In the genomic region with DNA sequence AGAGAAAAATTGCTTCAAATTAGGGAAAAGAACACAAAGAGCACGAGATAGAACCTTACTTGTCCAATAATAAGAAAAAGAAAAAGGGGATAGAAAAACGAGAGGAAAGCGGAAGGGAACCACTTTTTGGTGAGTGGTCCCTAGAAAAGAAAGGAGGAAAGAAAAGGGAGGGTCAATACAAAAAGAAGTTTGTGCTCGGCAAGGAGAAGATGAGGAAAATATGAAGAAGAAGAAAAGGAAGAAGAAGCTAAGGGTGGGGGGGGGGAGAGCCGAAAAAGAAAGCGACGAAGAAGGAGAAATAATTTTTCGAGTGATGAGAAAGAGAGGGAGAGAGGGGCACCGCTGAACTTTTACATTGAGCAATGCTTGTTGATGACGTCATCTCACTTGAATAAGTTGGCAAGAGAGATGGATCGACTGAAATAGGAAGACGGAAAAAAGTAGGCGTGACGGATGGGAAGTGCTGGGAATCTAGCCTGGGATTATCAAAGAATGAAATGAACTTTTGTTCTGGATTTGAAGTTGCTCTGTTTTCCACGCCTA, we compare ENCODE assay signal across 6 worm cellular contexts.
TF ChIP-seq lines count a peak whose summit lies in the region.

No protein-coding gene starts in this region.

TF ChIP-seq in whole organism, L1 larva, 84 proteins besides CTCF, POLR2A, EP300 and RAD21 (continued from another document and continues in another):
- no peak for TF ChIP-seq ceh-88 (GFP tag; IDR thresholded peaks at IDR 0.05; lab: Robert Waterston, UW)
- TF ChIP-seq ceh-82 (tag; optimal IDR thresholded peaks at IDR 0.05; lab: Kevin White, UChicago) = peak in 2 of 3 experiments; percentile 27
- no peak for TF ChIP-seq pax-3 (tag; optimal IDR thresholded peaks at IDR 0.05; lab: Kevin White, UChicago)
- no peak for TF ChIP-seq pqm-1 (tag; optimal IDR thresholded peaks at IDR 0.05; lab: Kevin White, UChicago)
- no peak for TF ChIP-seq dsc-1 (tag; optimal IDR thresholded peaks at IDR 0.05; lab: Kevin White, UChicago)
- TF ChIP-seq nhr-47 (tag; optimal IDR thresholded peaks at IDR 0.05; lab: Kevin White, UChicago) = peak; percentile 61
- TF ChIP-seq aly-2 (tag; optimal IDR thresholded peaks at IDR 0.05; lab: Kevin White, UChicago) = no peak
- TF ChIP-seq sup-37 (GFP tag; optimal IDR thresholded peaks at IDR 0.05; lab: Kevin White, UChicago) = no peak
- no peak for TF ChIP-seq nhr-76 (tag; optimal IDR thresholded peaks at IDR 0.05; lab: Kevin White, UChicago)
- no peak for TF ChIP-seq Y116A8C.19 (tag; optimal IDR thresholded peaks at IDR 0.05; lab: Kevin White, UChicago; ENCODE audit: borderline replicate concordance)
- peak; percentile 54 for TF ChIP-seq swsn-7 (tag; optimal IDR thresholded peaks at IDR 0.05; lab: Kevin White, UChicago)
- no peak for TF ChIP-seq C04F5.9 (tag; optimal IDR thresholded peaks at IDR 0.05; lab: Kevin White, UChicago)
- no peak for TF ChIP-seq nhr-77 (tag; optimal IDR thresholded peaks at IDR 0.05; lab: Kevin White, UChicago)
- no peak for TF ChIP-seq nhr-84 (tag; optimal IDR thresholded peaks at IDR 0.05; lab: Kevin White, UChicago)
- peak; percentile 72 for TF ChIP-seq nhr-71 (tag; optimal IDR thresholded peaks at IDR 0.05; lab: Kevin White, UChicago)
- no peak for TF ChIP-seq alr-1 (tag; optimal IDR thresholded peaks at IDR 0.05; lab: Kevin White, UChicago; ENCODE audit: borderline replicate concordance)
- TF ChIP-seq ama-1 (optimal IDR thresholded peaks at IDR 0.05; lab: Kevin White, UChicago) = no peak
- TF ChIP-seq zip-4 (GFP tag; optimal IDR thresholded peaks at IDR 0.05; lab: Kevin White, UChicago) = no peak
- no peak for TF ChIP-seq ces-1 (GFP tag; optimal IDR thresholded peaks at IDR 0.05; lab: Kevin White, UChicago)
- peak; percentile 26 for TF ChIP-seq snu-23 (GFP tag; optimal IDR thresholded peaks at IDR 0.05; lab: Kevin White, UChicago)
- TF ChIP-seq ceh-63 (GFP tag; optimal IDR thresholded peaks at IDR 0.05; lab: Kevin White, UChicago) = no peak

TF ChIP-seq in whole organism, L2 larva, 48 proteins besides CTCF, POLR2A, EP300 and RAD21 (continued from another document and continues in another):
- TF ChIP-seq sma-9 (GFP tag; optimal IDR thresholded peaks at IDR 0.05; lab: Kevin White, UChicago) = peak; percentile 90
- TF ChIP-seq sma-9 (tag; optimal IDR thresholded peaks at IDR 0.05; lab: Kevin White, UChicago) = no peak
- TF ChIP-seq blmp-1 (tag; optimal IDR thresholded peaks at IDR 0.05; lab: Kevin White, UChicago; ENCODE audit: insufficient read depth) = no peak
- no peak for TF ChIP-seq sma-3 (GFP tag; optimal IDR thresholded peaks at IDR 0.05; lab: Kevin White, UChicago)
- peak; percentile 66 for TF ChIP-seq egl-27 (tag; optimal IDR thresholded peaks at IDR 0.05; lab: Kevin White, UChicago)
- no peak for TF ChIP-seq unc-62 (GFP tag; optimal IDR thresholded peaks at IDR 0.05; lab: Kevin White, UChicago)
- peak; percentile 17 for TF ChIP-seq Y55F3AM.14 (GFP tag; optimal IDR thresholded peaks at IDR 0.05; lab: Kevin White, UChicago)
- no peak for TF ChIP-seq gmeb-1 (tag; optimal IDR thresholded peaks at IDR 0.05; lab: Kevin White, UChicago)
- no peak for TF ChIP-seq nhr-11 (tag; optimal IDR thresholded peaks at IDR 0.05; lab: Kevin White, UChicago)
- no peak for TF ChIP-seq ztf-4 (tag; optimal IDR thresholded peaks at IDR 0.05; lab: Kevin White, UChicago)
- no peak for TF ChIP-seq nhr-23 (tag; optimal IDR thresholded peaks at IDR 0.05; lab: Kevin White, UChicago)
- TF ChIP-seq dmd-4 (tag; optimal IDR thresholded peaks at IDR 0.05; lab: Kevin White, UChicago) = no peak
- no peak for TF ChIP-seq sem-4 (tag; optimal IDR thresholded peaks at IDR 0.05; lab: Kevin White, UChicago)
- TF ChIP-seq ZK546.5 (tag; optimal IDR thresholded peaks at IDR 0.05; lab: Kevin White, UChicago) = no peak
- peak; percentile 50 for TF ChIP-seq nhr-129 (tag; optimal IDR thresholded peaks at IDR 0.05; lab: Kevin White, UChicago)
- no peak for TF ChIP-seq aly-2 (tag; optimal IDR thresholded peaks at IDR 0.05; lab: Kevin White, UChicago)
- TF ChIP-seq mbf-1 (tag; optimal IDR thresholded peaks at IDR 0.05; lab: Kevin White, UChicago) = no peak
- TF ChIP-seq nhr-77 (tag; optimal IDR thresholded peaks at IDR 0.05; lab: Kevin White, UChicago) = no peak
- peak; percentile 60 for TF ChIP-seq mab-5 (tag; optimal IDR thresholded peaks at IDR 0.05; lab: Kevin White, UChicago)
- TF ChIP-seq lin-11 (tag; optimal IDR thresholded peaks at IDR 0.05; lab: Kevin White, UChicago) = no peak
- TF ChIP-seq nhr-12 (tag; optimal IDR thresholded peaks at IDR 0.05; lab: Kevin White, UChicago) = no peak
- peak; percentile 26 for TF ChIP-seq nhr-6 (tag; optimal IDR thresholded peaks at IDR 0.05; lab: Kevin White, UChicago)

TF ChIP-seq in whole organism, L3 larva, 47 proteins besides CTCF, POLR2A, EP300 and RAD21 (continued from another document):
- TF ChIP-seq nfya-1 (tag; optimal IDR thresholded peaks at IDR 0.05; lab: Kevin White, UChicago; ENCODE audit: insufficient read depth) (peak; percentile 40), snpc-4 (tag; optimal IDR thresholded peaks at IDR 0.05; lab: Kevin White, UChicago) (peak; percentile 22), lin-39 (tag; optimal IDR thresholded peaks at IDR 0.05; lab: Kevin White, UChicago) (peak; percentile 72), nhr-28 (tag; optimal IDR thresholded peaks at IDR 0.05; lab: Kevin White, UChicago) (no peak), elt-2 (tag; optimal IDR thresholded peaks at IDR 0.05; lab: Kevin White, UChicago) (no peak), fkh-10 (GFP tag; optimal IDR thresholded peaks at IDR 0.05; lab: Kevin White, UChicago) (peak; percentile 74), lin-15B (tag; optimal IDR thresholded peaks at IDR 0.05; lab: Kevin White, UChicago) (no peak), pqm-1 (tag; optimal IDR thresholded peaks at IDR 0.05; lab: Kevin White, UChicago) (no peak), ceh-82 (tag; optimal IDR thresholded peaks at IDR 0.05; lab: Kevin White, UChicago) (no peak), hmg-11 (tag; optimal IDR thresholded peaks at IDR 0.05; lab: Kevin White, UChicago) (peak; percentile 55), zag-1 (tag; optimal IDR thresholded peaks at IDR 0.05; lab: Kevin White, UChicago) (peak; percentile 31), ceh-28 (tag; optimal IDR thresholded peaks at IDR 0.05; lab: Kevin White, UChicago) (peak; percentile 25), pha-4 (tag; optimal IDR thresholded peaks at IDR 0.05; lab: Kevin White, UChicago) (no peak), skn-1 (tag; optimal IDR thresholded peaks at IDR 0.05; lab: Kevin White, UChicago) (no peak), elt-1 (tag; optimal IDR thresholded peaks at IDR 0.05; lab: Kevin White, UChicago) (no peak), tbx-2 (tag; optimal IDR thresholded peaks at IDR 0.05; lab: Kevin White, UChicago) (peak; percentile 49)

TF ChIP-seq in whole organism, L4 larva, 104 proteins besides CTCF, POLR2A, EP300 and RAD21 (continued from another document):
- TF ChIP-seq daf-8 (GFP tag; IDR thresholded peaks at IDR 0.05; lab: Robert Waterston, UW) = no peak
- TF ChIP-seq nhr-48 (tag; optimal IDR thresholded peaks at IDR 0.05; lab: Kevin White, UChicago) = no peak
- TF ChIP-seq mxl-2 (GFP tag; conservative IDR thresholded peaks at IDR 0.05; lab: Robert Waterston, UW) = no peak
- TF ChIP-seq nhr-76 (tag; optimal IDR thresholded peaks at IDR 0.05; lab: Kevin White, UChicago) = no peak
- peak; percentile 20 for TF ChIP-seq hlh-11 (tag; optimal IDR thresholded peaks at IDR 0.05; lab: Kevin White, UChicago)
- TF ChIP-seq F37D6.2 (tag; optimal IDR thresholded peaks at IDR 0.05; lab: Kevin White, UChicago) = peak; percentile 46
- no peak for TF ChIP-seq nhr-25 (tag; optimal IDR thresholded peaks at IDR 0.05; lab: Kevin White, UChicago; ENCODE audit: borderline replicate concordance, insufficient read depth)
- peak; percentile 20 for TF ChIP-seq hlh-30 (tag; optimal IDR thresholded peaks at IDR 0.05; lab: Kevin White, UChicago; ENCODE audit: insufficient read depth)
- no peak for TF ChIP-seq nhr-42 (GFP tag; IDR thresholded peaks at IDR 0.05; lab: Robert Waterston, UW)
- TF ChIP-seq F44E2.7 (GFP tag; IDR thresholded peaks at IDR 0.05; lab: Robert Waterston, UW) = no peak
- peak; percentile 87 for TF ChIP-seq fkh-10 (GFP tag; optimal IDR thresholded peaks at IDR 0.05; lab: Kevin White, UChicago)
- no peak for TF ChIP-seq ces-1 (GFP tag; optimal IDR thresholded peaks at IDR 0.05; lab: Kevin White, UChicago)
- TF ChIP-seq lin-13 (GFP tag; optimal IDR thresholded peaks at IDR 0.05; lab: Kevin White, UChicago) = no peak
- 0 out of 2 replicates have a peak, but pooled peaks have one; percentile 30 for TF ChIP-seq tra-1 (GFP tag; IDR thresholded peaks at IDR 0.05; lab: Robert Waterston, UW)
- peak; percentile 36 to 62 for TF ChIP-seq lsy-2 (tag; optimal IDR thresholded peaks at IDR 0.05; lab: Kevin White, UChicago)
- TF ChIP-seq spr-3 (GFP tag; optimal IDR thresholded peaks at IDR 0.05; lab: Kevin White, UChicago) = no peak
- TF ChIP-seq hif-1 (tag; optimal IDR thresholded peaks at IDR 0.05; lab: Kevin White, UChicago) = peak in 1 of 2 experiments; percentile 20
- peak; percentile 96 for TF ChIP-seq aha-1 (tag; lab: Kevin White, UChicago)
- no peak for TF ChIP-seq lim-7 (GFP tag; IDR thresholded peaks at IDR 0.05; lab: Robert Waterston, UW)
- TF ChIP-seq egl-27 (tag; optimal IDR thresholded peaks at IDR 0.05; lab: Kevin White, UChicago) = no peak
- TF ChIP-seq hmg-1.1 (GFP tag; IDR thresholded peaks at IDR 0.05; lab: Robert Waterston, UW) = peak; percentile 69
- 0 out of 2 replicates have a peak, but pooled peaks have one; percentile 5 for TF ChIP-seq ZK337.2 (GFP tag; IDR thresholded peaks at IDR 0.05; lab: Robert Waterston, UW)
TF ChIP-seq in whole organism, L4 larva: peak in this region for 16.

TF ChIP-seq in whole organism, late embryonic, 69 proteins besides CTCF, POLR2A, EP300 and RAD21 (continued from another document):
- TF ChIP-seq npax-4 (tag; optimal IDR thresholded peaks at IDR 0.05; lab: Kevin White, UChicago) (no peak), Y22D7AL.16 (tag; optimal IDR thresholded peaks at IDR 0.05; lab: Kevin White, UChicago) (no peak), madf-2 (tag; optimal IDR thresholded peaks at IDR 0.05; lab: Kevin White, UChicago) (no peak), nhr-232 (tag; optimal IDR thresholded peaks at IDR 0.05; lab: Kevin White, UChicago) (no peak), zip-5 (tag; optimal IDR thresholded peaks at IDR 0.05; lab: Kevin White, UChicago) (no peak), ztf-16 (tag; optimal IDR thresholded peaks at IDR 0.05; lab: Kevin White, UChicago) (no peak), nfya-1 (tag; optimal IDR thresholded peaks at IDR 0.05; lab: Kevin White, UChicago) (peak; percentile 31), pha-2 (tag; optimal IDR thresholded peaks at IDR 0.05; lab: Kevin White, UChicago) (no peak), pqm-1 (tag; optimal IDR thresholded peaks at IDR 0.05; lab: Kevin White, UChicago) (no peak), unc-86 (tag; optimal IDR thresholded peaks at IDR 0.05; lab: Kevin White, UChicago) (no peak), nhr-11 (tag; optimal IDR thresholded peaks at IDR 0.05; lab: Kevin White, UChicago) (no peak), fax-1 (tag; optimal IDR thresholded peaks at IDR 0.05; lab: Kevin White, UChicago) (no peak), unc-42 (tag; optimal IDR thresholded peaks at IDR 0.05; lab: Kevin White, UChicago) (peak; percentile 79), fkh-6 (tag; optimal IDR thresholded peaks at IDR 0.05; lab: Kevin White, UChicago) (no peak)

TF ChIP-seq in whole organism, young adult, 124 proteins besides CTCF, POLR2A, EP300 and RAD21 (continued from another document):
- 0 out of 2 replicates have a peak, but pooled peaks have one; percentile 38 for TF ChIP-seq zfh-2 (GFP tag; conservative IDR thresholded peaks at IDR 0.05; lab: Robert Waterston, UW)
- TF ChIP-seq ztf-28 (GFP tag; IDR thresholded peaks at IDR 0.05; lab: Robert Waterston, UW) = no peak
- no peak for TF ChIP-seq rec-8 (tag; optimal IDR thresholded peaks at IDR 0.05; lab: Kevin White, UChicago)
- TF ChIP-seq unc-62 (GFP tag; optimal IDR thresholded peaks at IDR 0.05; lab: Kevin White, UChicago) = no peak
- no peak for TF ChIP-seq akir-1 (GFP tag; optimal IDR thresholded peaks at IDR 0.05; lab: Kevin White, UChicago)
- no peak for TF ChIP-seq F57A8.1 (GFP tag; optimal IDR thresholded peaks at IDR 0.05; lab: Kevin White, UChicago)
- no peak for TF ChIP-seq him-1 (tag; optimal IDR thresholded peaks at IDR 0.05; lab: Kevin White, UChicago)
- no peak for TF ChIP-seq ztf-25 (GFP tag; IDR thresholded peaks at IDR 0.05; lab: Robert Waterston, UW)
- no peak for TF ChIP-seq pbrm-1 (GFP tag; IDR thresholded peaks at IDR 0.05; lab: Robert Waterston, UW)
- no peak for TF ChIP-seq lsl-1 (GFP tag; optimal IDR thresholded peaks at IDR 0.05; lab: Kevin White, UChicago)
- peak; percentile 35 for TF ChIP-seq ceh-27 (GFP tag; optimal IDR thresholded peaks at IDR 0.05; lab: Kevin White, UChicago)
- TF ChIP-seq B0035.1 (tag; optimal IDR thresholded peaks at IDR 0.05; lab: Kevin White, UChicago) = no peak
- no peak for TF ChIP-seq T07F8.4 (tag; optimal IDR thresholded peaks at IDR 0.05; lab: Kevin White, UChicago)
- no peak for TF ChIP-seq die-1 (tag; optimal IDR thresholded peaks at IDR 0.05; lab: Kevin White, UChicago)
- no peak for TF ChIP-seq cebp-2 (GFP tag; IDR thresholded peaks at IDR 0.05; lab: Robert Waterston, UW)
- TF ChIP-seq snpc-1.1 (tag; optimal IDR thresholded peaks at IDR 0.05; lab: Kevin White, UChicago; ENCODE audit: insufficient read depth) = no peak
- no peak for TF ChIP-seq mcd-1 (GFP tag; IDR thresholded peaks at IDR 0.05; lab: Robert Waterston, UW)
- TF ChIP-seq nhr-179 (tag; optimal IDR thresholded peaks at IDR 0.05; lab: Kevin White, UChicago) = no peak
- no peak for TF ChIP-seq aptf-2 (GFP tag; conservative IDR thresholded peaks at IDR 0.05; lab: Robert Waterston, UW)
- peak; percentile 85 for TF ChIP-seq atf-7 (tag; optimal IDR thresholded peaks at IDR 0.05; lab: Kevin White, UChicago)
- no peak for TF ChIP-seq ceh-58 (GFP tag; IDR thresholded peaks at IDR 0.05; lab: Robert Waterston, UW)
- TF ChIP-seq hlh-26 (GFP tag; conservative IDR thresholded peaks at IDR 0.05; lab: Robert Waterston, UW) = no peak
- no peak for TF ChIP-seq gei-17 (GFP tag; optimal IDR thresholded peaks at IDR 0.05; lab: Kevin White, UChicago)
- TF ChIP-seq K12H6.12 (tag; optimal IDR thresholded peaks at IDR 0.05; lab: Kevin White, UChicago) = peak; percentile 40
- peak; percentile 31; the same call in 1 of the 2 replicates for TF ChIP-seq hmg-1.2 (GFP tag; IDR thresholded peaks at IDR 0.05; lab: Robert Waterston, UW)
- 0 out of 2 replicates have a peak, but pooled peaks have one; percentile 22 for TF ChIP-seq K11D2.4 (GFP tag; IDR thresholded peaks at IDR 0.05; lab: Robert Waterston, UW)
- no peak for TF ChIP-seq cebp-1 (GFP tag; IDR thresholded peaks at IDR 0.05; lab: Robert Waterston, UW)
- TF ChIP-seq cebp-1 (tag; optimal IDR thresholded peaks at IDR 0.05; lab: Kevin White, UChicago) = peak; percentile 41
- no peak for TF ChIP-seq ztf-18 (tag; optimal IDR thresholded peaks at IDR 0.05; lab: Kevin White, UChicago)
- TF ChIP-seq hlh-12 (tag; optimal IDR thresholded peaks at IDR 0.05; lab: Kevin White, UChicago) = no peak
- TF ChIP-seq snpc-3.4 (tag; optimal IDR thresholded peaks at IDR 0.05; lab: Kevin White, UChicago) = no peak
- TF ChIP-seq hmg-20 (GFP tag; IDR thresholded peaks at IDR 0.05; lab: Robert Waterston, UW) = no peak
- no peak for TF ChIP-seq F49E8.2 (tag; optimal IDR thresholded peaks at IDR 0.05; lab: Kevin White, UChicago; ENCODE audit: insufficient read depth)
- TF ChIP-seq attf-3 (GFP tag; conservative IDR thresholded peaks at IDR 0.05; lab: Robert Waterston, UW) = no peak
- TF ChIP-seq ztf-3 (GFP tag; optimal IDR thresholded peaks at IDR 0.05; lab: Kevin White, UChicago) = no peak
- TF ChIP-seq F57C9.4 (tag; optimal IDR thresholded peaks at IDR 0.05; lab: Kevin White, UChicago) = no peak
- TF ChIP-seq Y53G8AR.9 (GFP tag; conservative IDR thresholded peaks at IDR 0.05; lab: Robert Waterston, UW) = no peak
- no peak for TF ChIP-seq ama-1 (optimal IDR thresholded peaks at IDR 0.05; lab: Kevin White, UChicago)
- peak in 1 of 2 experiments; percentile 8 for TF ChIP-seq ama-1 (GFP tag; optimal IDR thresholded peaks at IDR 0.05; lab: Kevin White, UChicago)
- TF ChIP-seq F33H1.4 (GFP tag; IDR thresholded peaks at IDR 0.05; lab: Robert Waterston, UW) = no peak
- TF ChIP-seq bed-1 (GFP tag; IDR thresholded peaks at IDR 0.05; lab: Robert Waterston, UW) = no peak
- TF ChIP-seq hrde-1 (tag; optimal IDR thresholded peaks at IDR 0.05; lab: Kevin White, UChicago; ENCODE audit: borderline replicate concordance) = no peak
- no peak for TF ChIP-seq ceh-91 (GFP tag; IDR thresholded peaks at IDR 0.05; lab: Robert Waterston, UW)
